Worm (Caenorhabditis elegans) whole organism, late embryonic: Measurements from ENCODE around the gene T25F10.1.

Experiments
- K09A11.1 ChIP-seq: sonication (generic microtip); optimal IDR thresholded peaks from 2 replicates; lab custom pipeline; 2017; ENCODE audit warnings: antibody characterized with exemption, mild to moderate bottlenecking, missing genetic modification characterization, missing compliant biosample characterization; ENCODE audit not compliant: insufficient read depth
- ama-1 ChIP-seq: fragments of 150-350 bp; optimal IDR thresholded peaks from 2 replicates; lab custom pipeline; 2014
- ceh-31 ChIP-seq: sonication (generic microtip); optimal IDR thresholded peaks from 2 replicates; lab custom pipeline; 2016; ENCODE audit warnings: missing genetic modification characterization, missing compliant biosample characterization
- ets-4 ChIP-seq: sonication (generic microtip); optimal IDR thresholded peaks from 2 replicates; lab custom pipeline; 2016; ENCODE audit warnings: missing genetic modification characterization, missing compliant biosample characterization
- fkh-10 ChIP-seq: fragments of 150-350 bp; optimal IDR thresholded peaks from 2 replicates; lab custom pipeline; 2014; ENCODE audit warnings: missing biosample characterization, missing genetic modification reagents, missing genetic modification characterization
- fkh-6 ChIP-seq: sonication (generic microtip); optimal IDR thresholded peaks from 2 replicates; lab custom pipeline; 2016; ENCODE audit warnings: missing genetic modification characterization, missing compliant biosample characterization
- hlh-8 ChIP-seq: sonication (generic microtip); optimal IDR thresholded peaks from 2 replicates; lab custom pipeline; 2016; ENCODE audit warnings: missing genotype, missing genetic modification characterization, missing compliant biosample characterization
- lim-6 ChIP-seq: sonication (generic microtip); optimal IDR thresholded peaks from 2 replicates; lab custom pipeline; 2016; ENCODE audit warnings: missing genetic modification characterization, missing compliant biosample characterization
- pha-4 ChIP-seq: fragments of 150-350 bp; optimal IDR thresholded peaks from 2 replicates; lab custom pipeline; 2018; ENCODE audit warnings: missing biosample characterization, missing genetic modification reagents, missing genetic modification characterization
- pqm-1 ChIP-seq: sonication (generic microtip); optimal IDR thresholded peaks from 2 replicates; lab custom pipeline; 2016; ENCODE audit warnings: missing genetic modification characterization, missing compliant biosample characterization
- rnt-1 ChIP-seq: sonication (generic microtip); optimal IDR thresholded peaks from 2 replicates; lab custom pipeline; 2016; ENCODE audit warnings: missing genetic modification characterization, missing compliant biosample characterization
- tbx-2 ChIP-seq: sonication (generic microtip); optimal IDR thresholded peaks from 2 replicates; lab custom pipeline; 2016; ENCODE audit warnings: missing genetic modification characterization, missing compliant biosample characterization
- unc-55 ChIP-seq: sonication (generic microtip); optimal IDR thresholded peaks from 2 replicates; lab custom pipeline; 2017; ENCODE audit warnings: missing biosample characterization, missing genetic modification reagents, missing genetic modification characterization

DNA sequence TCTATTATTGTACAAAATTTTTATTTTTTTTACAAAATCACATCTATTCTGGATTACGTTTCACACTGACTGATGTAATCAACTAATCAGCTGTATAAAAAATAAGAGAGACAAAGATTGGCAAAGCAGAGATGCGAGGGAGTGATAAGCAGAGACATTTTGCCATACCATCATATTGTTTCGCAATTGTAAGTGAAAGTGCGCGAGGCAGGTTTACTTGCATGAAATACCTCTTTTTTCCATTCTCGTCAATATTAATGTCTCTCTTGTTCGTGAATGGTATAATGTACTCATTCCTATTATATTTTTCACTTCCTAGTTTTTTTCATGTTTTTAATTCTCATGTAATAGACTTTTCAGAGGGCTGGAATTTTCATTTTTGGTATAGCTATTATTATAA lies 31.4 kb upstream of the T25F10.1 start:
- TF ChIP-seq rnt-1 = no peak
- no peak for TF ChIP-seq ama-1 (lab: Kevin White, UChicago)
- no peak for TF ChIP-seq tbx-2 (tag; lab: Kevin White, UChicago)
- TF ChIP-seq ets-4 (tag; lab: Kevin White, UChicago) = no peak
- TF ChIP-seq fkh-10 = no peak
- TF ChIP-seq pqm-1 (tag; lab: Kevin White, UChicago) = no peak
- TF ChIP-seq fkh-6 (tag; lab: Kevin White, UChicago) = no peak
- no peak for TF ChIP-seq pha-4
- TF ChIP-seq ceh-31 (tag; lab: Kevin White, UChicago) = no peak
- TF ChIP-seq lim-6 (tag; lab: Kevin White, UChicago) = no peak
- no peak for TF ChIP-seq unc-55 (GFP tag; lab: Kevin White, UChicago)
- TF ChIP-seq hlh-8 (tag; lab: Kevin White, UChicago) = no peak
- no peak for TF ChIP-seq K09A11.1 (tag; lab: Kevin White, UChicago)
